Worm (Caenorhabditis elegans) whole organism, L4 larva: Measurements from ENCODE around the gene Y75B8A.19.

Experiments used
- F44E2.7 ChIP-seq: fragments of 200-800 bp; sonication (Bioruptor generic); IDR thresholded peaks from 2 replicates; pipeline ENCODE4 v2.1.2; 2022; ENCODE audit warnings: missing genetic modification characterization, missing compliant biosample characterization
- T20F7.1 ChIP-seq: fragments of 200-800 bp; sonication (Bioruptor generic); optimal IDR thresholded peaks from 2 replicates; lab custom pipeline; 2018; ENCODE audit warnings: mild to moderate bottlenecking, missing genetic modification characterization, missing compliant biosample characterization
- T26A8.4 ChIP-seq: fragments of 200-800 bp; sonication (Bioruptor generic); IDR thresholded peaks from 2 replicates; pipeline ENCODE4 v1.3.6; 2022; ENCODE audit warnings: missing genetic modification characterization, missing compliant biosample characterization
- Y48G9A.11 ChIP-seq: fragments of 200-800 bp; sonication (Bioruptor generic); IDR thresholded peaks from 2 replicates; pipeline ENCODE4 v1.3.6; 2022; ENCODE audit warnings: missing genetic modification reagents, missing genetic modification characterization, missing compliant biosample characterization
- ZK337.2 ChIP-seq: fragments of 200-800 bp; sonication (Bioruptor generic); IDR thresholded peaks from 2 replicates; pipeline ENCODE4 v1.3.6; 2022; ENCODE audit warnings: missing genetic modification reagents, missing genetic modification characterization, missing compliant biosample characterization
- ceh-20 ChIP-seq: fragments of 200-800 bp; sonication (Bioruptor generic); IDR thresholded peaks from 2 replicates; pipeline ENCODE4 v1.3.6; 2022; ENCODE audit warnings: missing genetic modification reagents, missing genetic modification characterization, missing compliant biosample characterization
- ceh-32 ChIP-seq: sonication (generic microtip); optimal IDR thresholded peaks from 2 replicates; lab custom pipeline; 2016; ENCODE audit warnings: mild to moderate bottlenecking, missing genetic modification characterization, missing compliant biosample characterization; ENCODE audit not compliant: poor library complexity
- ceh-62 ChIP-seq: sonication (generic microtip); optimal IDR thresholded peaks from 2 replicates; lab custom pipeline; 2017; ENCODE audit warnings: missing biosample characterization, missing genetic modification characterization
- daf-12 ChIP-seq: fragments of 150-350 bp; optimal IDR thresholded peaks from 2 replicates; lab custom pipeline; 2014; ENCODE audit warnings: missing biosample characterization, missing genetic modification reagents, missing genetic modification characterization
- daf-16 ChIP-seq, 3 experiments: sonication (generic microtip); optimal IDR thresholded peaks; 2 replicates each; lab custom pipeline; 2016 to 2017; ENCODE audit warnings: missing genetic modification characterization in 3 of 3, missing genetic modification reagents in 3 of 3, mild to moderate bottlenecking in 2 of 3, missing compliant biosample characterization in 2 of 3, missing biosample characterization in 1 of 3, moderate library complexity in 1 of 3
- daf-8 ChIP-seq: fragments of 200-800 bp; sonication (Bioruptor generic); IDR thresholded peaks from 2 replicates; pipeline ENCODE4 v1.3.6; 2022; ENCODE audit warnings: missing genetic modification characterization, missing compliant biosample characterization
- dmd-8 ChIP-seq: fragments of 200-800 bp; sonication (Bioruptor generic); IDR thresholded peaks from 2 replicates; pipeline ENCODE4 v1.3.6; 2022; ENCODE audit warnings: missing genetic modification characterization, missing compliant biosample characterization
- dmd-9 ChIP-seq: fragments of 200-800 bp; sonication (Bioruptor generic); IDR thresholded peaks from 2 replicates; pipeline ENCODE4 v1.3.6; 2022; ENCODE audit warnings: missing genetic modification reagents, missing genetic modification characterization, missing compliant biosample characterization
- dpl-1 ChIP-seq: fragments of 150-350 bp; optimal IDR thresholded peaks from 2 replicates; lab custom pipeline; 2014; ENCODE audit warnings: missing biosample characterization, missing genetic modification reagents, missing genetic modification characterization
- duxl-1 ChIP-seq: sonication (generic microtip); optimal IDR thresholded peaks from 2 replicates; lab custom pipeline; 2016; ENCODE audit warnings: mild to moderate bottlenecking, missing genetic modification characterization, moderate library complexity, missing compliant biosample characterization; ENCODE audit not compliant: poor library complexity
- dve-1 ChIP-seq: sonication (generic microtip); optimal IDR thresholded peaks from 2 replicates; lab custom pipeline; 2017; ENCODE audit warnings: antibody characterized with exemption, mild to moderate bottlenecking, missing genetic modification characterization, missing compliant biosample characterization; ENCODE audit not compliant: insufficient read depth
- egl-27 ChIP-seq: sonication (generic microtip); optimal IDR thresholded peaks from 3 replicates; lab custom pipeline; 2017; ENCODE audit warnings: missing biosample characterization, missing genetic modification reagents, missing genetic modification characterization
- gei-8 ChIP-seq: fragments of 200-800 bp; sonication (Bioruptor generic); optimal IDR thresholded peaks from 2 replicates; lab custom pipeline; 2018; ENCODE audit warnings: mild to moderate bottlenecking, missing genetic modification characterization, missing compliant biosample characterization
- hif-1 ChIP-seq, 2 experiments: sonication (generic microtip); optimal IDR thresholded peaks; 2 replicates each; lab custom pipeline; 2016 to 2017; ENCODE audit warnings: missing compliant biosample characterization in 2 of 2, missing genetic modification characterization in 2 of 2, missing genetic modification reagents in 2 of 2, missing genotype in 2 of 2, mild to moderate bottlenecking in 1 of 2
- hlh-11 ChIP-seq: fragments of 200-800 bp; sonication (Bioruptor generic); optimal IDR thresholded peaks from 2 replicates; lab custom pipeline; 2018; ENCODE audit warnings: mild to moderate bottlenecking, missing genetic modification characterization, missing compliant biosample characterization
- hlh-30 ChIP-seq: sonication (generic microtip); optimal IDR thresholded peaks from 2 replicates; lab custom pipeline; 2017; ENCODE audit warnings: antibody characterized with exemption, mild to moderate bottlenecking, missing genetic modification characterization, missing compliant biosample characterization; ENCODE audit not compliant: insufficient read depth
- hmg-1.1 ChIP-seq: fragments of 200-800 bp; sonication (Bioruptor generic); IDR thresholded peaks from 2 replicates; pipeline ENCODE4 v1.3.6; 2022; ENCODE audit warnings: missing genetic modification reagents, missing genetic modification characterization, missing compliant biosample characterization
- jun-1 ChIP-seq: fragments of 150-350 bp; optimal IDR thresholded peaks from 2 replicates; lab custom pipeline; 2014; ENCODE audit warnings: missing biosample characterization, missing genetic modification reagents, missing genetic modification characterization
- lin-1 ChIP-seq: fragments of 200-800 bp; sonication (Bioruptor generic); IDR thresholded peaks from 2 replicates; pipeline ENCODE4 v1.3.6; 2022; ENCODE audit warnings: missing genetic modification reagents, missing genetic modification characterization, missing compliant biosample characterization
- lin-38 ChIP-seq: fragments of 200-800 bp; sonication (Bioruptor generic); IDR thresholded peaks from 2 replicates; pipeline ENCODE4 v1.3.6; 2022; ENCODE audit warnings: missing genetic modification reagents, missing genetic modification characterization, missing compliant biosample characterization
- lin-39 ChIP-seq: fragments of 150-350 bp; optimal IDR thresholded peaks from 2 replicates; lab custom pipeline; 2014; ENCODE audit warnings: missing biosample characterization, missing genetic modification reagents, missing genetic modification characterization
- lsy-2 ChIP-seq, 2 experiments: fragments of 150-350 bp in 1 of 2; sonication (generic microtip) in 1 of 2; optimal IDR thresholded peaks; 2 replicates each; lab custom pipeline; 2014 to 2017; ENCODE audit warnings: missing biosample characterization in 2 of 2, missing genetic modification characterization in 2 of 2
- madf-5 ChIP-seq, 2 experiments: fragments of 200-800 bp; sonication (Bioruptor generic); IDR thresholded peaks; 2 replicates each; pipeline ENCODE4 v1.3.6; 2022; ENCODE audit warnings: missing compliant biosample characterization in 2 of 2, missing genetic modification characterization in 2 of 2
- madf-9 ChIP-seq: fragments of 200-800 bp; sonication (Bioruptor generic); conservative IDR thresholded peaks from 2 replicates; pipeline ENCODE4 v1.3.6; 2022; ENCODE audit warnings: missing genetic modification reagents, missing genetic modification characterization, missing compliant biosample characterization
- mep-1 ChIP-seq: fragments of 150-350 bp; sonication (generic microtip); optimal IDR thresholded peaks from 3 replicates; lab custom pipeline; 2014; ENCODE audit warnings: missing biosample characterization, missing genetic modification characterization
- nhr-102 ChIP-seq: sonication (generic microtip); optimal IDR thresholded peaks from 2 replicates; lab custom pipeline; 2016; ENCODE audit warnings: mild to moderate bottlenecking, missing genetic modification characterization, moderate library complexity, missing compliant biosample characterization
- nhr-11 ChIP-seq: fragments of 150-350 bp; optimal IDR thresholded peaks from 2 replicates; lab custom pipeline; 2014; ENCODE audit warnings: missing biosample characterization, missing genetic modification characterization
- nhr-111 ChIP-seq: fragments of 200-800 bp; sonication (Bioruptor generic); optimal IDR thresholded peaks from 2 replicates; lab custom pipeline; 2018; ENCODE audit warnings: mild to moderate bottlenecking, missing genetic modification characterization, missing compliant biosample characterization
- nhr-237 ChIP-seq: sonication (generic microtip); optimal IDR thresholded peaks from 2 replicates; lab custom pipeline; 2017; ENCODE audit warnings: missing biosample characterization, missing genetic modification characterization
- nhr-25 ChIP-seq: sonication (generic microtip); optimal IDR thresholded peaks from 2 replicates; lab custom pipeline; 2017; ENCODE audit warnings: missing genetic modification characterization, mild to moderate bottlenecking, missing compliant biosample characterization, antibody characterized with exemption, moderate library complexity, borderline replicate concordance; ENCODE audit not compliant: insufficient read depth
- nhr-28 ChIP-seq: fragments of 150-350 bp; optimal IDR thresholded peaks from 2 replicates; lab custom pipeline; 2014; ENCODE audit warnings: missing biosample characterization, missing genetic modification characterization
- nhr-77 ChIP-seq: fragments of 150-350 bp; optimal IDR thresholded peaks from 2 replicates; lab custom pipeline; 2014; ENCODE audit warnings: missing biosample characterization, missing genetic modification characterization
- pha-4 ChIP-seq, 2 experiments: fragments of 150-350 bp in 1 of 2; fragments of 200-800 bp in 1 of 2; sonication (Bioruptor generic) in 1 of 2; IDR thresholded peaks in 1 of 2; optimal IDR thresholded peaks in 1 of 2; 2 replicates each; pipeline versions ENCODE4 v1.3.6 to Lab custom; 2014 to 2022; ENCODE audit warnings: missing genetic modification characterization in 2 of 2, missing genetic modification reagents in 2 of 2, missing biosample characterization in 1 of 2, missing compliant biosample characterization in 1 of 2
- rbr-2 ChIP-seq: sonication (generic microtip); optimal IDR thresholded peaks from 2 replicates; lab custom pipeline; 2016; ENCODE audit warnings: missing genotype, missing genetic modification characterization, missing compliant biosample characterization
- tra-1 ChIP-seq: fragments of 200-800 bp; sonication (Bioruptor generic); IDR thresholded peaks from 2 replicates; pipeline ENCODE4 v1.3.6; 2022; ENCODE audit warnings: missing genetic modification reagents, missing genetic modification characterization, missing compliant biosample characterization
- unc-130 ChIP-seq: sonication (generic microtip); optimal IDR thresholded peaks from 2 replicates; lab custom pipeline; 2016; ENCODE audit warnings: missing genetic modification reagents, missing genetic modification characterization, missing compliant biosample characterization
- unc-62 ChIP-seq, 3 experiments: fragments of 150-350 bp in 1 of 3; sonication (generic microtip); optimal IDR thresholded peaks in 2 of 3; peaks in 1 of 3; 1 replicate in 1 of 3; 2 replicates in 2 of 3; lab custom pipeline; 2014 to 2017; ENCODE audit warnings: missing biosample characterization in 3 of 3, missing genetic modification characterization in 3 of 3, missing genetic modification reagents in 3 of 3, missing genotype in 1 of 3
- zfp-3 ChIP-seq: fragments of 200-800 bp; sonication (Bioruptor generic); conservative IDR thresholded peaks from 2 replicates; pipeline ENCODE4 v1.3.6; 2022; ENCODE audit warnings: missing genetic modification reagents, missing genetic modification characterization, missing compliant biosample characterization

Gene Y75B8A.19

DNA sequence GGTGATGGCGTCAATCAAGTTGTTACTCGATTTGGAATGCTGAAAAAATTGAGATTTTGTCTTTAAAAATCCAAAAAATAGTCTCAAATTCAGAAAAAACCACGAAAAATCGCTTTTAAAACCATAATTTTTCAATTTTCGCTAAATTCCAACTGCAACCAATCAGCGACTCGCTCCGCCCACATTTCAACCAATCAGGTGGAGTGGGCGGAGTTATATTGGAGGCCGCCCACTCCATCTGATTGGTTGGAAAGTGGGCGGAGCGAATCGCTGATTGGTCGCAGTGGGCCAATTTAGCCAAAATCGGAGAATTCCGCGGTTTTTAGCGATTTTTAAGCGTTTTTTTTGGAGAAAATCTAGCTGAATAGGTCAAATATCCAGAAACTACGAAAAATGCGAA, 43.4 kb downstream of the Y75B8A.19 start (continued):
- TF ChIP-seq nhr-25 (tag; lab: Kevin White, UChicago): no peak

DNA sequence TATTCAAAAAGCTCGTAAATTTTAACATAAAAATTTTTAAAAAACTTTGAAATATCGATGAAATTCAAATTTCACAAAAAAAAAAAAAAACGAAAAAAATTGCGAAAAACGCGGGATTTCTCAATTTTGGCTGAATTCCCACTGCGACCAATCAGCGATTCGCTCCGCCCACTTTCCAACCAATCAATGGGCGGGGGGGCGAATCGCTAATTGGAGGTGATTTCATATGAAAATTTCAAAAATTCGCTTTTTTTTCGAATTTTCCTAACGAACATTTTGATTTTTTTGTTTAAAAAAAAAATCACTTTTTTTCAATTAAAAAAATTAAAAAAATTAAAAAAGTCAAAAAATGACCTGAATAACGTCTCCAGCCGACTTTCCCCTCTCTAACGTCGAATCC, 44.0 kb downstream of the Y75B8A.19 start:
- no peak for TF ChIP-seq unc-62 (GFP tag; optimal IDR thresholded peaks at IDR 0.05 in 1 of 2; lab: Kevin White, UChicago)
- TF ChIP-seq unc-62 (tag; optimal IDR thresholded peaks at IDR 0.05; lab: Kevin White, UChicago): no peak
- no peak for TF ChIP-seq nhr-237 (tag; lab: Kevin White, UChicago)
- no peak for TF ChIP-seq lsy-2 (tag; optimal IDR thresholded peaks at IDR 0.05; lab: Kevin White, UChicago)
- no peak for TF ChIP-seq ceh-62 (tag; lab: Kevin White, UChicago)
- no peak for TF ChIP-seq daf-12
- TF ChIP-seq lin-1: no peak
- no peak for TF ChIP-seq dmd-9 (GFP tag; lab: Robert Waterston, UW)
- no peak for TF ChIP-seq dmd-8 (GFP tag; lab: Robert Waterston, UW)
- no peak for TF ChIP-seq jun-1 (tag; lab: Kevin White, UChicago)
- no peak for TF ChIP-seq F44E2.7
- TF ChIP-seq T20F7.1: no peak
- TF ChIP-seq hlh-11 (tag; lab: Kevin White, UChicago): no peak
- no peak for TF ChIP-seq nhr-77 (tag; lab: Kevin White, UChicago)
- TF ChIP-seq nhr-25 (tag; lab: Kevin White, UChicago): no peak
- no peak for TF ChIP-seq egl-27 (tag; lab: Kevin White, UChicago)

- TF ChIP-seq lsy-2 (tag; optimal IDR thresholded peaks at IDR 0.05; lab: Kevin White, UChicago) (peak in 1 of 2 experiments; percentile 82), lin-39 (tag; lab: Kevin White, UChicago) (no peak), rbr-2 (tag; lab: Kevin White, UChicago) (peak; percentile 20), unc-130 (GFP tag; lab: Kevin White, UChicago) (peak; percentile 66), dmd-9 (GFP tag; lab: Robert Waterston, UW) (peak; percentile 71; the same call in 1 of the 2 replicates), daf-16 (GFP tag; optimal IDR thresholded peaks at IDR 0.05; lab: Kevin White, UChicago) (no peak), daf-16 (tag; optimal IDR thresholded peaks at IDR 0.05; lab: Kevin White, UChicago) (peak; percentile 27), dve-1 (peak; percentile 44), Y48G9A.11 (peak; percentile 81), ZK337.2 (GFP tag; lab: Robert Waterston, UW) (peak; percentile 93), mep-1 (tag; lab: Kevin White, UChicago) (peak; percentile 26), nhr-111 (GFP tag; lab: Kevin White, UChicago) (no peak), madf-9 (no peak), hif-1 (tag; optimal IDR thresholded peaks at IDR 0.05; lab: Kevin White, UChicago) (peak in 1 of 2 experiments; percentile 79), daf-8 (no peak), hlh-30 (tag; lab: Kevin White, UChicago) (peak; percentile 7), ceh-20 (peak; percentile 68; the same call in 1 of the 2 replicates), nhr-102 (tag; lab: Kevin White, UChicago) (peak; percentile 38), pha-4 (GFP tag; IDR thresholded peaks at IDR 0.05; lab: Robert Waterston, UW) (peak; percentile 29; the same call in 1 of the 2 replicates), pha-4 (tag; optimal IDR thresholded peaks at IDR 0.05; lab: Kevin White, UChicago) (no peak), hmg-1.1 (GFP tag; lab: Robert Waterston, UW) (peak; percentile 21; the same call in 1 of the 2 replicates), lin-38 (peak; percentile 78), T26A8.4 (GFP tag; lab: Robert Waterston, UW) (0 out of 2 replicates have a peak, but pooled peaks have one; percentile 28), tra-1 (GFP tag; lab: Robert Waterston, UW) (0 out of 2 replicates have a peak, but pooled peaks have one; percentile 46), ceh-32 (tag; lab: Kevin White, UChicago) (no peak), unc-62 (GFP tag; optimal IDR thresholded peaks at IDR 0.05 in 1 of 2; lab: Kevin White, UChicago) (peak in 1 of 2 experiments; percentile 38), unc-62 (tag; optimal IDR thresholded peaks at IDR 0.05; lab: Kevin White, UChicago) (no peak), T20F7.1 (no peak), nhr-28 (tag; lab: Kevin White, UChicago) (no peak), madf-5 (GFP tag; IDR thresholded peaks at IDR 0.05; lab: Robert Waterston, UW) (peak in 1 of 2 experiments; percentile 20; a peak in 1 of 4 replicates), gei-8 (no peak), nhr-11 (no peak), dpl-1 (GFP tag; lab: Kevin White, UChicago) (peak; percentile 76), zfp-3 (GFP tag; lab: Robert Waterston, UW) (no peak), duxl-1 (peak; percentile 79)
These were observed 47.2 kb downstream of the Y75B8A.19 start, which contains the start of the genes Y75B8A.24 and Y75B8A.25 for ce11 chrIII:12273598-12274090. Gene Y75B8A.24, minus strand, starts transcription at chrIII:12273752. Gene Y75B8A.25, plus strand, starts transcription at chrIII:12274040.
